Worm (Caenorhabditis elegans) whole organism, late embryonic: ENCODE data around the gene fipr-1.

Experiments used
- ama-1 ChIP-seq: fragments of 150-350 bp; optimal IDR thresholded peaks from 2 replicates; lab custom pipeline; 2014
- ceh-19 ChIP-seq: fragments of 200-800 bp; sonication (Bioruptor generic); optimal IDR thresholded peaks from 2 replicates; lab custom pipeline; 2018; ENCODE audit warnings: mild to moderate bottlenecking, missing genetic modification characterization, missing compliant biosample characterization
- ceh-2 ChIP-seq: sonication (generic microtip); optimal IDR thresholded peaks from 2 replicates; lab custom pipeline; 2016; ENCODE audit warnings: missing genotype, missing genetic modification characterization, missing compliant biosample characterization
- elt-2 ChIP-seq: sonication (generic microtip); optimal IDR thresholded peaks from 2 replicates; lab custom pipeline; 2016; ENCODE audit warnings: missing genetic modification reagents, missing genetic modification characterization, missing compliant biosample characterization
- hlh-30 ChIP-seq: sonication (generic microtip); optimal IDR thresholded peaks from 2 replicates; lab custom pipeline; 2017; ENCODE audit warnings: antibody characterized with exemption, missing genetic modification characterization, missing compliant biosample characterization; ENCODE audit not compliant: insufficient read depth
- sox-4 ChIP-seq: sonication (generic microtip); optimal IDR thresholded peaks from 2 replicates; lab custom pipeline; 2017; ENCODE audit warnings: mild to moderate bottlenecking, missing genetic modification characterization, inconsistent platforms, missing compliant biosample characterization
- unc-86 ChIP-seq: sonication (generic microtip); optimal IDR thresholded peaks from 2 replicates; lab custom pipeline; 2016; ENCODE audit warnings: missing genetic modification characterization, missing compliant biosample characterization

DNA sequence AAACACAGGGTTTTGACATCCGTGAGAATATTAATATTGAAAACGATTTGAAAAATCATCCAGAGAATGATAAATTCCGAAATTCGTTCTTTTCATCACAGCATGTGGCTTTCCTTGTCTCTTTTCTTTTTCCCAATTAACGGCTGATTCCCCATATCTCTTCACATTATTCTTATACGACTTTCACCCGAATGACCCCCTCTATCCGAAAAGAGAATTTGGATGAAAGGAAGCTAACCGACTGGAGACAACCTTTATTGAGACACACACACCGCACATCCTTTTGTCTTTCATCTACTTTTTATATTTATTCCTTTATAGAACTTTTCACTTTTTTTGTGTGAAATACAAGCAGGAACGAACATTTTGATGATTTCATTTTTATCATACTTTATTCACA lies 3.9 kb downstream of the fipr-1 start:
- TF ChIP-seq ama-1 (lab: Kevin White, UChicago) (no peak), sox-4 (tag; lab: Kevin White, UChicago) (no peak), ceh-19 (no peak), ceh-2 (tag; lab: Kevin White, UChicago) (no peak), unc-86 (tag; lab: Kevin White, UChicago) (no peak), hlh-30 (tag; lab: Kevin White, UChicago) (no peak), elt-2 (tag; lab: Kevin White, UChicago) (no peak)
